Worm (Caenorhabditis elegans) whole organism, mixed stage, embryonic: ENCODE data around the gene C01G10.18.

Source experiments
- M03D4.4 ChIP-seq: sonication (generic microtip); optimal IDR thresholded peaks from 2 replicates; lab custom pipeline; 2017; ENCODE audit warnings: mild to moderate bottlenecking, missing genetic modification characterization, missing compliant biosample characterization
- bed-3 ChIP-seq: fragments of 200-800 bp; sonication (Bioruptor generic); optimal IDR thresholded peaks from 3 replicates; lab custom pipeline; 2018; ENCODE audit warnings: mild to moderate bottlenecking, missing genetic modification characterization, moderate library complexity, missing compliant biosample characterization
- blmp-1 ChIP-seq: fragments of 150-350 bp; optimal IDR thresholded peaks from 2 replicates; lab custom pipeline; 2014; ENCODE audit warnings: missing biosample characterization, missing genetic modification characterization
- ceh-39 ChIP-seq: fragments of 150-350 bp; optimal IDR thresholded peaks from 2 replicates; lab custom pipeline; 2014; ENCODE audit warnings: missing biosample characterization, missing genetic modification characterization
- ceh-43 ChIP-seq: fragments of 200-800 bp; sonication (Bioruptor generic); optimal IDR thresholded peaks from 2 replicates; lab custom pipeline; 2018; ENCODE audit warnings: mild to moderate bottlenecking, missing genetic modification characterization, moderate library complexity, missing compliant biosample characterization
- ceh-83 ChIP-seq: fragments of 200-800 bp; sonication (Bioruptor generic); optimal IDR thresholded peaks from 2 replicates; lab custom pipeline; 2018; ENCODE audit warnings: mild to moderate bottlenecking, missing genetic modification characterization, missing compliant biosample characterization
- ces-1 ChIP-seq: fragments of 150-350 bp; optimal IDR thresholded peaks from 2 replicates; lab custom pipeline; 2014; ENCODE audit warnings: missing biosample characterization, missing genetic modification reagents, missing genetic modification characterization
- cnd-1 ChIP-seq: fragments of 200-800 bp; sonication (Bioruptor generic); optimal IDR thresholded peaks from 2 replicates; lab custom pipeline; 2018; ENCODE audit warnings: mild to moderate bottlenecking, missing genetic modification characterization, missing compliant biosample characterization
- drap-1 ChIP-seq: fragments of 200-800 bp; sonication (Bioruptor generic); optimal IDR thresholded peaks from 3 replicates; lab custom pipeline; 2018; ENCODE audit warnings: mild to moderate bottlenecking, missing genetic modification characterization, missing compliant biosample characterization
- elt-3 ChIP-seq: fragments of 150-350 bp; optimal IDR thresholded peaks from 2 replicates; lab custom pipeline; 2014; ENCODE audit warnings: missing biosample characterization, missing genetic modification characterization
- flh-1 ChIP-seq: fragments of 200-800 bp; sonication (Bioruptor generic); optimal IDR thresholded peaks from 2 replicates; lab custom pipeline; 2018; ENCODE audit warnings: mild to moderate bottlenecking, missing genetic modification characterization, moderate library complexity, missing compliant biosample characterization
- ham-2 ChIP-seq: fragments of 200-800 bp; sonication (Bioruptor generic); optimal IDR thresholded peaks from 2 replicates; lab custom pipeline; 2018; ENCODE audit warnings: mild to moderate bottlenecking, missing genetic modification characterization, missing compliant biosample characterization
- hlh-1 ChIP-seq: fragments of 150-350 bp; optimal IDR thresholded peaks from 2 replicates; lab custom pipeline; 2014; ENCODE audit warnings: missing biosample characterization, missing genetic modification reagents, missing genetic modification characterization
- lin-13 ChIP-seq: fragments of 150-350 bp; optimal IDR thresholded peaks from 2 replicates; lab custom pipeline; 2014; ENCODE audit warnings: missing biosample characterization, missing genetic modification characterization
- lin-32 ChIP-seq: fragments of 200-800 bp; sonication (Bioruptor generic); optimal IDR thresholded peaks from 2 replicates; lab custom pipeline; 2018; ENCODE audit warnings: mild to moderate bottlenecking, missing genetic modification characterization, missing compliant biosample characterization
- lsy-2 ChIP-seq: fragments of 150-350 bp; optimal IDR thresholded peaks from 2 replicates; lab custom pipeline; 2014; ENCODE audit warnings: missing biosample characterization, missing genetic modification characterization
- mab-5 ChIP-seq: fragments of 150-350 bp; optimal IDR thresholded peaks from 2 replicates; lab custom pipeline; 2014; ENCODE audit warnings: missing biosample characterization, missing genetic modification characterization
- mep-1 ChIP-seq: fragments of 150-350 bp; optimal IDR thresholded peaks from 2 replicates; lab custom pipeline; 2017; ENCODE audit warnings: missing biosample characterization, missing genetic modification reagents, missing genetic modification characterization, inconsistent platforms
- mls-2 ChIP-seq: sonication (generic microtip); optimal IDR thresholded peaks from 2 replicates; lab custom pipeline; 2016; ENCODE audit warnings: mild to moderate bottlenecking, missing genetic modification characterization, moderate library complexity, missing compliant biosample characterization
- nhr-2 ChIP-seq: fragments of 150-350 bp; optimal IDR thresholded peaks from 2 replicates; lab custom pipeline; 2014; ENCODE audit warnings: missing biosample characterization, missing genetic modification characterization
- nhr-237 ChIP-seq: fragments of 150-350 bp; optimal IDR thresholded peaks from 2 replicates; lab custom pipeline; 2014; ENCODE audit warnings: missing biosample characterization, missing genetic modification characterization
- pha-4 ChIP-seq: fragments of 150-350 bp; optimal IDR thresholded peaks from 2 replicates; lab custom pipeline; 2018; ENCODE audit warnings: missing biosample characterization, missing genetic modification reagents, missing genetic modification characterization
- sem-2 ChIP-seq: fragments of 200-800 bp; sonication (Bioruptor generic); optimal IDR thresholded peaks from 2 replicates; lab custom pipeline; 2018; ENCODE audit warnings: mild to moderate bottlenecking, missing genetic modification characterization, missing compliant biosample characterization
- snpc-4 ChIP-seq: fragments of 150-350 bp; optimal IDR thresholded peaks from 2 replicates; lab custom pipeline; 2014; ENCODE audit warnings: missing biosample characterization, missing genetic modification characterization
- sptf-1 ChIP-seq: sonication (generic microtip); optimal IDR thresholded peaks from 2 replicates; lab custom pipeline; 2017; ENCODE audit warnings: mild to moderate bottlenecking, missing genetic modification characterization, moderate library complexity, missing compliant biosample characterization
- tbx-8 ChIP-seq: fragments of 200-800 bp; sonication (Bioruptor generic); optimal IDR thresholded peaks from 2 replicates; lab custom pipeline; 2018; ENCODE audit warnings: mild to moderate bottlenecking, missing genetic modification characterization, moderate library complexity, missing compliant biosample characterization
- unc-120 ChIP-seq: sonication (generic microtip); optimal IDR thresholded peaks from 2 replicates; lab custom pipeline; 2017; ENCODE audit warnings: missing genetic modification characterization, missing compliant biosample characterization; ENCODE audit not compliant: poor library complexity, severe bottlenecking
- unc-39 ChIP-seq: fragments of 150-350 bp; optimal IDR thresholded peaks from 2 replicates; lab custom pipeline; 2014; ENCODE audit warnings: missing biosample characterization, missing genetic modification characterization
- unc-62 ChIP-seq: fragments of 150-350 bp; optimal IDR thresholded peaks from 2 replicates; lab custom pipeline; 2014; ENCODE audit warnings: missing biosample characterization, missing genetic modification reagents, missing genetic modification characterization
- ztf-11 ChIP-seq: fragments of 150-350 bp; optimal IDR thresholded peaks from 2 replicates; lab custom pipeline; 2014; ENCODE audit warnings: missing biosample characterization, missing genetic modification characterization

C01G10.18 gene

DNA sequence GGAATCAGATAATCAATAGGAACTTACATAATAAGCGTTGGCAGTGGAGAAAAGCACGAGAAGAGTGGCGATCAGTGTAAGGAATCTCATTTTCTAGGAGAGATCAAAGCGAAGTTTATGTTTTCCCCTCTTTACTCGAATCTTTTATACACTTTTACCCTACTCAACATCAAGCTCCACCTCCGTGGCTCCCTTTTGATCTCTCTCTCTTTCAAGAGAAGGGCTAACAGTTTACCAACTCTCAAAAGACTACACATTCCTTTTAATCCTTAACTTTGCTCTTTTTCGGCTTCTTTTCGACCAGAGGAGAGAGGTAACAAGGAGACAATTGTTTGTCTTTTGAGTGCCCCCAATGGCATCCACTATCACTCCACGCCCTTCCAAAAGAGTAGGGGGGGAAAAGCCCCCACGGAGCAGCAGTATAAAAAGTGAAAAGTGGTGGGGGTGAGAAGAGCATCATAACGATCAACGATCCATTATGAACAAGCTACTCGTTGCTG lies 1.3 kb downstream of the C01G10.18 start, which contains the start of the genes C01G10.15 and C01G10.6:
C01G10.15 (minus strand) TSS at position 101 of the 500 bp plus-strand sequence.
C01G10.6 (plus strand) TSS at position 450 of the 500 bp plus-strand sequence.
- no peak for TF ChIP-seq ham-2 (GFP tag; lab: Kevin White, UChicago)
- TF ChIP-seq ceh-83, result no peak
- TF ChIP-seq mab-5, result no peak
- TF ChIP-seq blmp-1, result no peak
- no peak for TF ChIP-seq nhr-237
- no peak for TF ChIP-seq mls-2 (tag; lab: Kevin White, UChicago)
- TF ChIP-seq flh-1 (GFP tag; lab: Kevin White, UChicago), result no peak
- TF ChIP-seq lsy-2, result no peak
- no peak for TF ChIP-seq lin-32 (GFP tag; lab: Kevin White, UChicago)
- no peak for TF ChIP-seq tbx-8 (GFP tag; lab: Kevin White, UChicago)
- no peak for TF ChIP-seq sem-2 (GFP tag; lab: Kevin White, UChicago)
- no peak for TF ChIP-seq elt-3 (tag; lab: Kevin White, UChicago)
- no peak for TF ChIP-seq unc-39 (tag; lab: Kevin White, UChicago)

DNA sequence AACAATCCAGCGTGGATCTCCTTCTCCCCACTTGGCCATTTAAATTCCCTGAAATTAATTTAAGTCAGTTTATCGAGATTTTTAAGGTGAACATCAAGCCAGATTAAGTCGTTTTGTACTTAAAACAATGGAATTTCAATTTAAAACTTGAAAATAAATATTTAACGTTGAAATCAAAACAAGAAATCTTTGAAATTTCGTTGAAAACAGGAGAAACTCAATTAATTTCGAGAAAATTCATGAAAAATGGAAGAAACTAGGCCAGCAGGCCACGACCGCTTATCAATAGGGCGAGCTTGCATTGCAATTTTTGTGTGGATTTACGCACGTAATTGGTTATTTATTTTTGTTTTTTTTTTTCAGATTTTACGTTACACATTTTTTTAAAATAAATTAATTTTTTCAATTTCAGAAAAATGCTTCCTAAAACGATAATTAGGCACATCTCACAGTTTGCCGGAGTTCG lies 3.1 kb downstream of the C01G10.18 start, which contains the start of the genes ahsa-1 and C01G10.7:
ahsa-1 (minus strand) TSS at position 51 of the 466 bp plus-strand sequence.
C01G10.7 (plus strand) TSS at position 413 of the 466 bp plus-strand sequence.
- no peak for TF ChIP-seq ztf-11 (tag; lab: Kevin White, UChicago)
- peak; percentile 70 for TF ChIP-seq sptf-1 (tag; lab: Kevin White, UChicago)
- peak; percentile 61 for TF ChIP-seq mab-5
- peak; percentile 44 for TF ChIP-seq lin-13 (tag; lab: Kevin White, UChicago)
- peak; percentile 2 for TF ChIP-seq hlh-1 (tag; lab: Kevin White, UChicago)
- TF ChIP-seq ces-1, result peak; percentile 97
- TF ChIP-seq mls-2 (tag; lab: Kevin White, UChicago), result peak; percentile 39
- TF ChIP-seq mep-1 (tag; lab: Kevin White, UChicago), result peak; percentile 87
- peak; percentile 56 for TF ChIP-seq lin-32 (GFP tag; lab: Kevin White, UChicago)
- TF ChIP-seq nhr-237, result peak; percentile 90
- peak; percentile 46 for TF ChIP-seq pha-4 (tag; lab: Kevin White, UChicago)
- peak; percentile 70 for TF ChIP-seq ceh-43
- no peak for TF ChIP-seq cnd-1 (tag; lab: Kevin White, UChicago)
- peak; percentile 73 for TF ChIP-seq lsy-2
- TF ChIP-seq drap-1 (GFP tag; lab: Kevin White, UChicago), result peak; percentile 70
- peak; percentile 73 for TF ChIP-seq ceh-39 (tag; lab: Kevin White, UChicago)
- TF ChIP-seq M03D4.4 (tag; lab: Kevin White, UChicago), result peak; percentile 44
- TF ChIP-seq nhr-2 (tag; lab: Kevin White, UChicago), result no peak
- no peak for TF ChIP-seq unc-62 (GFP tag; lab: Kevin White, UChicago)

DNA sequence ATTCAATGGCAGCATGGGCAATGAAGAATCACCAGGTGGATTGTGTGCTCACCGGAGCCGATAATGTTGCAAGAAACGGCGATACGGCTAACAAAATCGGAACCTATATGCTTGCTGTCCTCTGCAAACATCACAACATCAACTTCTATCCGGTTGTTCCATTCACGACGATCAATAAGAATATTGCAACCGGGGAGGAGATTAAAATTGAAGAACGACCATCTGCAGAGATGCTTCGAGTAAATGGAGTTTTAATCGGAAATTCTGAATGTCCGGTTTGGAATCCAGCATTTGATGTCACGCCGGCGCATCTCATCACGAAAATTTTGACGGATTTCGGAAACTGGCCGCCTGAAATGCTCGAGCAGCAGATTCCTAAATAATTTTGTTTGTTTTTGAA lies 4.9 kb downstream of the C01G10.18 start:
- TF ChIP-seq unc-39 (tag; lab: Kevin White, UChicago) (no peak), lsy-2 (no peak), bed-3 (GFP tag; lab: Kevin White, UChicago) (no peak), elt-3 (tag; lab: Kevin White, UChicago) (no peak), sptf-1 (tag; lab: Kevin White, UChicago) (no peak), ztf-11 (tag; lab: Kevin White, UChicago) (no peak), ceh-83 (no peak), blmp-1 (no peak)

DNA sequence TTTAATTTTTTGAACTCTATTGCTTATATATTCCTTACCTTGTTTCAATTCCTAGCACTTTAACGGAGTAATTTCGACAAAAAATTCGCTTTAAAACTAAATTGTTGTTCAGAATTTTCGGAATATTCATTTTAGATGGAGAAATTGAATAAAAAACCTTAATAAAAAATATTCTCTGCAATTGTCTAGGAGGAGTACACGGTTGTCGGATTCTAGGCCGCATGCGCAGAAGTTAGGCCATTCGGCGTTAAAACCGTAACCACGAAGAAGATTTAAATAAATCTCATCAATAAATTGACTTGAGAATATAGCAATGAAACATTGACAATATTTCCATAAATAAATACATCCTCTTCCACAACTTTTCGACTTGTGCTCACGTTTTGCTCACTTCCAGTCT lies 6.2 kb downstream of the C01G10.18 start, which contains the start of the genes C01G10.10 and C01G10.9:
C01G10.10 (minus strand) TSS at position 151 of the 400 bp plus-strand sequence.
C01G10.9 (plus strand) TSS at position 240 of the 400 bp plus-strand sequence.
- TF ChIP-seq ztf-11 (tag; lab: Kevin White, UChicago), result no peak
- peak; percentile 37 for TF ChIP-seq drap-1 (GFP tag; lab: Kevin White, UChicago)
- TF ChIP-seq ces-1, result peak; percentile 8
- TF ChIP-seq cnd-1 (tag; lab: Kevin White, UChicago), result peak; percentile 3
- peak; percentile 41 for TF ChIP-seq lsy-2
- TF ChIP-seq snpc-4, result no peak
- TF ChIP-seq, all 35 proteins: peak for 4

DNA sequence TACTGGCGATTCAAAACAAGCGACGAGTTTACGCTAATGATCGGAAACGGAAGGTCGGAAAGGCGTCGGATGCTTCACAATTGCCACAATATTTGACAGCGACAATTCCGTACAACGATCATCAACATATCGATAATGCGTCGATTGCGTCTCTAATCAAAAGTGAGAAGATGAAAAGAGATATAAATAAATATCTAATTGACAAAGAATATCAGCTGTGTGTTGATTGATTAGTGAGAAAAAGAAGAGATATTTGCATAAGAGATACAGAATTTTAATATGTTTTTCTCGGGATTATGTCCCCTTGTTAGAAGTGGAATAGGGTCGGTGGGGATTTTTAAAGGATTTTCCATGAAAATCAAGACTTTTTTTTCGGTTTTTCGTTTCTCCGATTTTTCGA lies 10.0 kb downstream of the C01G10.18 start:
- TF ChIP-seq sptf-1 (tag; lab: Kevin White, UChicago), result no peak
- no peak for TF ChIP-seq lin-13 (tag; lab: Kevin White, UChicago)
- peak; percentile 16 for TF ChIP-seq mab-5
- TF ChIP-seq ceh-83, result no peak
- TF ChIP-seq unc-62 (GFP tag; lab: Kevin White, UChicago), result peak; percentile 82
- no peak for TF ChIP-seq ceh-43
- TF ChIP-seq unc-120, result peak; percentile 19
